Worm (Caenorhabditis elegans) whole organism, L3 larva: ENCODE measurements around the gene hphd-1.

Source experiments
- R02D3.7 ChIP-seq: fragments of 150-350 bp; optimal IDR thresholded peaks from 2 replicates; lab custom pipeline; 2014; ENCODE audit warnings: missing biosample characterization, missing genetic modification characterization
- ZK546.5 ChIP-seq: sonication (generic microtip); optimal IDR thresholded peaks from 2 replicates; lab custom pipeline; 2017; ENCODE audit warnings: missing biosample characterization, missing genetic modification characterization
- ceh-28 ChIP-seq: fragments of 150-350 bp; optimal IDR thresholded peaks from 2 replicates; lab custom pipeline; 2014; ENCODE audit warnings: missing biosample characterization, missing genetic modification reagents, missing genetic modification characterization
- ceh-82 ChIP-seq: fragments of 150-350 bp; optimal IDR thresholded peaks from 2 replicates; lab custom pipeline; 2014; ENCODE audit warnings: missing biosample characterization, missing genetic modification characterization
- elt-1 ChIP-seq: fragments of 150-350 bp; optimal IDR thresholded peaks from 2 replicates; lab custom pipeline; 2014; ENCODE audit warnings: missing biosample characterization, missing genetic modification characterization
- elt-2 ChIP-seq: sonication (generic microtip); optimal IDR thresholded peaks from 2 replicates; lab custom pipeline; 2016; ENCODE audit warnings: missing genetic modification reagents, mild to moderate bottlenecking, missing genetic modification characterization, missing compliant biosample characterization
- fkh-10 ChIP-seq: sonication (generic microtip); optimal IDR thresholded peaks from 2 replicates; lab custom pipeline; 2017; ENCODE audit warnings: missing biosample characterization, missing genetic modification reagents, missing genetic modification characterization
- hmg-11 ChIP-seq: sonication (generic microtip); optimal IDR thresholded peaks from 2 replicates; lab custom pipeline; 2016; ENCODE audit warnings: missing genetic modification characterization, missing compliant biosample characterization
- jun-1 ChIP-seq: fragments of 150-350 bp; optimal IDR thresholded peaks from 2 replicates; lab custom pipeline; 2014; ENCODE audit warnings: missing biosample characterization, missing genetic modification reagents, missing genetic modification characterization
- lin-15B ChIP-seq: fragments of 150-350 bp; optimal IDR thresholded peaks from 2 replicates; lab custom pipeline; 2014; ENCODE audit warnings: missing biosample characterization, missing genetic modification characterization
- lin-39 ChIP-seq: fragments of 150-350 bp; optimal IDR thresholded peaks from 2 replicates; lab custom pipeline; 2018; ENCODE audit warnings: missing biosample characterization, missing genetic modification reagents, missing genetic modification characterization
- lsy-12 ChIP-seq: sonication (generic microtip); optimal IDR thresholded peaks from 2 replicates; lab custom pipeline; 2016; ENCODE audit warnings: mild to moderate bottlenecking, missing genetic modification characterization, missing compliant biosample characterization
- nfya-1 ChIP-seq: sonication (generic microtip); optimal IDR thresholded peaks from 2 replicates; lab custom pipeline; 2017; ENCODE audit warnings: missing genetic modification characterization, mild to moderate bottlenecking, missing compliant biosample characterization, antibody characterized with exemption, moderate library complexity; ENCODE audit not compliant: insufficient read depth
- nhr-23 ChIP-seq: fragments of 150-350 bp; optimal IDR thresholded peaks from 2 replicates; lab custom pipeline; 2014; ENCODE audit warnings: missing biosample characterization, missing genetic modification reagents, missing genetic modification characterization
- nhr-25 ChIP-seq: sonication (generic microtip); optimal IDR thresholded peaks from 2 replicates; lab custom pipeline; 2017; ENCODE audit warnings: missing biosample characterization, missing genetic modification characterization
- pha-4 ChIP-seq: fragments of 150-350 bp; optimal IDR thresholded peaks from 2 replicates; lab custom pipeline; 2014; ENCODE audit warnings: missing biosample characterization, missing genetic modification reagents, missing genetic modification characterization
- pqm-1 ChIP-seq: fragments of 150-350 bp; optimal IDR thresholded peaks from 2 replicates; lab custom pipeline; 2017; ENCODE audit warnings: missing biosample characterization, missing genetic modification characterization, inconsistent platforms
- sea-2 ChIP-seq: fragments of 150-350 bp; sonication (generic microtip); optimal IDR thresholded peaks from 4 replicates; lab custom pipeline; 2014; ENCODE audit warnings: missing biosample characterization, missing genetic modification reagents, missing genetic modification characterization
- tbx-2 ChIP-seq: sonication (generic microtip); optimal IDR thresholded peaks from 2 replicates; lab custom pipeline; 2016; ENCODE audit warnings: mild to moderate bottlenecking, missing genetic modification characterization, missing compliant biosample characterization
- unc-62 ChIP-seq: fragments of 150-350 bp; sonication (generic microtip); optimal IDR thresholded peaks from 4 replicates; lab custom pipeline; 2014; ENCODE audit warnings: missing biosample characterization, missing genetic modification reagents, missing genetic modification characterization
- zag-1 ChIP-seq: fragments of 150-350 bp; optimal IDR thresholded peaks from 2 replicates; lab custom pipeline; 2014; ENCODE audit warnings: missing biosample characterization, missing genetic modification characterization
- ztf-4 ChIP-seq: fragments of 150-350 bp; optimal IDR thresholded peaks from 2 replicates; lab custom pipeline; 2014; ENCODE audit warnings: missing biosample characterization, missing genetic modification characterization

The hphd-1 gene

ce11 chrII:13030051-13030437 is 33.7 kb upstream of the hphd-1 start:
- peak; percentile 47 for TF ChIP-seq lin-39 (tag; lab: Kevin White, UChicago)
- no peak for TF ChIP-seq ceh-82 (tag; lab: Kevin White, UChicago)
- TF ChIP-seq ZK546.5 (tag; lab: Kevin White, UChicago) = no peak
- no peak for TF ChIP-seq fkh-10 (GFP tag; lab: Kevin White, UChicago)
- TF ChIP-seq, all 47 proteins: peak for 1

DNA sequence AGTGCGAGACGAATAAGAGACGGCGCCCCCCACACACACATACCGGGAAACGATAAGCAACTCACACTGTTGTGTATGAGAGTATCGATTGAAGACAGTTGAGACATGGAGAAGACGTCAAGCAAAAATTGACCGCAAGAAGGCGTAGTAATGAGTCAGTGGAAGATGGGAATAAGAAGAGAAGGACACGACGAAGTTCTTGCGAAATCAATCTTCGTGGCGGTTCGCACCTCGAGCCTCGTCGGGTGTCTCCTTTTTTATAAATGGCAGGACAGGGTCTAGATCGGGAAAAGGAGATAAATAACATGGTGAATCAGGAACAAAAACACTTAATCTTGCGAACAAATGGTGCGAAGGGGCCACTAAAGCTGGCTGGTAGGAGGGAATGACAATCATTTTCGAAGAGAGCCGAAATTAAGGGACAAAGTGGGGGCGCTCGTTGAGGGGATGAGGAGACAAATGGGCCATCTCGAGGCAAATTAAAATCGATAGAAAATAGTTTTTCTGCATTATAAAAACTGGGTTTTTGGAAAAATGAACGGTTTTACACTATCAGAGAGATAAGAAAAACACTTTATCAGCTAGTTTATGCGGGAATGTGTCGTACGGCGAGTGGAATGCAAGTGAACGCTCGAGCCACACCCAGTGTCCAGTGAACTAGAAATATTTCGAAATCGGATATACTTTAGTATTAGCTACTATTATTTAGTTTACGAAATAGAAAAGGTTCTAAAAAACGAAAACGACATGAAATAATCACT is 33.1 kb upstream of the hphd-1 start:
- TF ChIP-seq hmg-11 (tag; lab: Kevin White, UChicago) (no peak), elt-1 (tag; lab: Kevin White, UChicago) (peak; percentile 27), ceh-28 (tag; lab: Kevin White, UChicago) (peak; percentile 58), lin-15B (tag; lab: Kevin White, UChicago) (no peak), lin-39 (tag; lab: Kevin White, UChicago) (peak; percentile 28), nhr-23 (peak; percentile 22), elt-2 (tag; lab: Kevin White, UChicago) (peak; percentile 65)
- TF ChIP-seq, all 47 proteins: peak for 5

DNA sequence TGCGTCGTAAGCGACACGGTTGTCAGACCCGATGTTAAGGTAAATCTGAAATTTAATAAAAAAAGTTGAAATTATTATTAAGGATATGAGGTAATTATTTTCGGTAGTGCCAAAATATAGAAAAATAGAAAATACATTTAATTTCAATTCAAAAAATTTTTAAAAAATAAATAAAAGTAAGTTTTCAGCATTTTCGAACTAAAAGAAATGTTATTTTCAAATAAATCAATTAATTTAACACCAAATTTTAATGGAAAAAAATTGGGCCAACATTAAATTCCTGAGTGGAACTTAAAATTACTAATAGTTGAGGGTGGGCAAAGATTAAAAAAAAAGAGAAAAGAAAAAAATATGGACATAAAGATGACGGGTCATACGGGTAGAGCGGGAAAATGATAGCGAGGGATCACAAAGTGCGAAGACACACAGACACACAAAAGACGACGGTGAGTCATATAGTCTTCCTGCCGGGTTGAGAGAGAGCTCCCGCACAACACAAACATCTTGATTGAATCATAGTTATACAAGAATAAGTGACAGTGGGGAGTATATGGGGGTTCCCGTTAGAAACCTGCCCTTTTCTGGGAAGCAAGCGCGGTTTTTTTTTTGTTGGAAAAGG is 29.5 kb upstream of the hphd-1 start, which contains the start of gene max-2:
max-2 (minus strand) TSS at position 51 of the 619 bp plus-strand sequence.
- peak; percentile 5 for TF ChIP-seq elt-2 (tag; lab: Kevin White, UChicago)
- TF ChIP-seq lin-15B (tag; lab: Kevin White, UChicago) = no peak
- peak; percentile 28 for TF ChIP-seq pqm-1
- TF ChIP-seq zag-1 (tag; lab: Kevin White, UChicago) = no peak
- TF ChIP-seq pha-4 (tag; lab: Kevin White, UChicago) = peak; percentile 63
- no peak for TF ChIP-seq sea-2
- TF ChIP-seq ztf-4 (tag; lab: Kevin White, UChicago) = no peak
- TF ChIP-seq jun-1 (tag; lab: Kevin White, UChicago) = peak; percentile 15
- no peak for TF ChIP-seq ceh-28 (tag; lab: Kevin White, UChicago)

ce11 chrII:13023518-13023917 is 27.1 kb upstream of the hphd-1 start:
- TF ChIP-seq tbx-2 (tag; lab: Kevin White, UChicago) (no peak), pha-4 (tag; lab: Kevin White, UChicago) (no peak), elt-1 (tag; lab: Kevin White, UChicago) (no peak), ZK546.5 (tag; lab: Kevin White, UChicago) (no peak), hmg-11 (tag; lab: Kevin White, UChicago) (no peak)

DNA sequence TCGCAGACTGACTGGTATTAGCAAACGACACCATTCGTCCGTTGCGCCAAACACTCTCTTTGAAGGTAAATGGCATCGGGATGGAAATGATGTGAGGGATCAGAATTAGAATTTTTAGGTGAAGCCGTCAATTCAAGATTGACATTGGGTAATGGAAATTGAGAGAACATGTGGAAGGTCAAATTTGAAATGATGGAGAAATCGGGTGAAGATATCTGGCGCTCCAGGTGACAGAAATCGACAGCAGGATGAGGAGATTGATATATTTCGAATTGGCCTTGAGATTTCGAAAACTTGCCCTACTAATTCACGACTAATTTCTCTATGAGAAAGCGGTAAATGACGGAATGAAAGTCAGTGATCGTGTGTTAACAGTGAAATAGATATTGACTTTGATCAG is 26.2 kb upstream of the hphd-1 start:
- TF ChIP-seq lin-15B (tag; lab: Kevin White, UChicago) (no peak), jun-1 (tag; lab: Kevin White, UChicago) (no peak), unc-62 (peak; percentile 2), nhr-25 (tag; lab: Kevin White, UChicago) (peak; percentile 59)

- TF ChIP-seq elt-2 (tag; lab: Kevin White, UChicago) (peak; percentile 63), pha-4 (tag; lab: Kevin White, UChicago) (peak; percentile 11), lin-15B (tag; lab: Kevin White, UChicago) (peak; percentile 15), jun-1 (tag; lab: Kevin White, UChicago) (peak; percentile 3), nhr-23 (peak; percentile 44), nfya-1 (tag; lab: Kevin White, UChicago) (peak; percentile 46), R02D3.7 (tag; lab: Kevin White, UChicago) (peak; percentile 3), tbx-2 (tag; lab: Kevin White, UChicago) (peak; percentile 30), nhr-25 (tag; lab: Kevin White, UChicago) (peak; percentile 56), ceh-82 (tag; lab: Kevin White, UChicago) (peak; percentile 61), lsy-12 (tag; lab: Kevin White, UChicago) (peak; percentile 50)
Observed at ce11 chrII:13016381-13016780, 20.0 kb upstream of the hphd-1 start.

DNA sequence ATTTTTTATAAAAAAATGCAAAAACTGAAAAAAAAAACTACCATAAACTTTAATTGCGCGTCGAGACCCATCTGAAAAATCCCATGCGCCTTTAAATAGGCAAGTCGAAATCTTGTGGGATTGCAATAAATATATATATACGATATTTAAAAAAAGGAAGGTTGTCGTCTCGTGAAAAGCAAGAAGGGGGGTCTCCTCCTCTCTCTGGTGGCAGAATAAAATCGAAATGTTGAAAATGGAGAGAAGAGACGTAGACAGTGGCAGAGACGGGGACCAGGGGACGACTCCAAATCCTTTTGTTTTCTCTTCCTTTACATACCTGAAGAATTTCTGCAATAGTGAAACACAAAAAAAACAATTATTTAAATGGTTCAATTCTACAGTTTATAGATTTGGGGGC is 17.6 kb upstream of the hphd-1 start, which contains the start of gene F18A11.5:
F18A11.5 (minus strand) TSS at position 321 of the 400 bp plus-strand sequence.
- TF ChIP-seq nfya-1 (tag; lab: Kevin White, UChicago) (peak; percentile 12), pha-4 (tag; lab: Kevin White, UChicago) (no peak), lin-39 (tag; lab: Kevin White, UChicago) (peak; percentile 5), hmg-11 (tag; lab: Kevin White, UChicago) (no peak), ceh-28 (tag; lab: Kevin White, UChicago) (peak; percentile 5), nhr-25 (tag; lab: Kevin White, UChicago) (no peak)
